Worm (Caenorhabditis elegans) whole organism, L4 larva: Measurements from ENCODE around the gene T26A8.3.

Experiments
- F26F4.8 ChIP-seq: fragments of 200-800 bp; sonication (Bioruptor generic); conservative IDR thresholded peaks from 2 replicates; pipeline ENCODE4 v1.3.6; 2022; ENCODE audit warnings: missing genetic modification characterization, missing compliant biosample characterization
- F49E8.2 ChIP-seq: sonication (generic microtip); optimal IDR thresholded peaks from 2 replicates; lab custom pipeline; 2016; ENCODE audit warnings: missing compliant biosample characterization, mild to moderate bottlenecking, missing genetic modification characterization, borderline replicate concordance
- Y105C5A.15 ChIP-seq: fragments of 200-800 bp; sonication (Bioruptor generic); IDR thresholded peaks from 2 replicates; pipeline ENCODE4 v1.3.6; 2022; ENCODE audit warnings: missing genetic modification characterization, missing compliant biosample characterization
- Y5F2A.4 ChIP-seq: fragments of 200-800 bp; sonication (Bioruptor generic); optimal IDR thresholded peaks from 2 replicates; lab custom pipeline; 2018; ENCODE audit warnings: mild to moderate bottlenecking, missing genetic modification characterization, missing compliant biosample characterization
- ama-1 ChIP-seq: fragments of 150-350 bp; optimal IDR thresholded peaks from 2 replicates; lab custom pipeline; 2014; ENCODE audit warnings: inconsistent platforms, mixed read lengths
- arid-1 ChIP-seq: fragments of 200-800 bp; sonication (Bioruptor generic); conservative IDR thresholded peaks from 2 replicates; pipeline ENCODE4 v1.3.6; 2022; ENCODE audit warnings: missing genetic modification reagents, missing genetic modification characterization, missing compliant biosample characterization
- ceh-20 ChIP-seq: fragments of 200-800 bp; sonication (Bioruptor generic); IDR thresholded peaks from 2 replicates; pipeline ENCODE4 v1.3.6; 2022; ENCODE audit warnings: missing genetic modification reagents, missing genetic modification characterization, missing compliant biosample characterization
- ceh-28 ChIP-seq: fragments of 150-350 bp; optimal IDR thresholded peaks from 2 replicates; lab custom pipeline; 2014; ENCODE audit warnings: missing biosample characterization, missing genetic modification reagents, missing genetic modification characterization
- ceh-62 ChIP-seq: sonication (generic microtip); optimal IDR thresholded peaks from 2 replicates; lab custom pipeline; 2017; ENCODE audit warnings: missing biosample characterization, missing genetic modification characterization
- daf-12 ChIP-seq: fragments of 150-350 bp; optimal IDR thresholded peaks from 2 replicates; lab custom pipeline; 2014; ENCODE audit warnings: missing biosample characterization, missing genetic modification reagents, missing genetic modification characterization
- dmd-8 ChIP-seq: fragments of 200-800 bp; sonication (Bioruptor generic); IDR thresholded peaks from 2 replicates; pipeline ENCODE4 v1.3.6; 2022; ENCODE audit warnings: missing genetic modification characterization, missing compliant biosample characterization
- dmd-9 ChIP-seq: fragments of 200-800 bp; sonication (Bioruptor generic); IDR thresholded peaks from 2 replicates; pipeline ENCODE4 v1.3.6; 2022; ENCODE audit warnings: missing genetic modification reagents, missing genetic modification characterization, missing compliant biosample characterization
- dve-1 ChIP-seq: sonication (generic microtip); optimal IDR thresholded peaks from 2 replicates; lab custom pipeline; 2017; ENCODE audit warnings: antibody characterized with exemption, mild to moderate bottlenecking, missing genetic modification characterization, missing compliant biosample characterization; ENCODE audit not compliant: insufficient read depth
- egl-27 ChIP-seq: sonication (generic microtip); optimal IDR thresholded peaks from 3 replicates; lab custom pipeline; 2017; ENCODE audit warnings: missing biosample characterization, missing genetic modification reagents, missing genetic modification characterization
- hif-1 ChIP-seq, 2 experiments: sonication (generic microtip); optimal IDR thresholded peaks; 2 replicates each; lab custom pipeline; 2016 to 2017; ENCODE audit warnings: missing compliant biosample characterization in 2 of 2, missing genetic modification characterization in 2 of 2, missing genetic modification reagents in 2 of 2, missing genotype in 2 of 2, mild to moderate bottlenecking in 1 of 2
- hlh-11 ChIP-seq: fragments of 200-800 bp; sonication (Bioruptor generic); optimal IDR thresholded peaks from 2 replicates; lab custom pipeline; 2018; ENCODE audit warnings: mild to moderate bottlenecking, missing genetic modification characterization, missing compliant biosample characterization
- hlh-30 ChIP-seq: sonication (generic microtip); optimal IDR thresholded peaks from 2 replicates; lab custom pipeline; 2017; ENCODE audit warnings: antibody characterized with exemption, mild to moderate bottlenecking, missing genetic modification characterization, missing compliant biosample characterization; ENCODE audit not compliant: insufficient read depth
- hmg-1.1 ChIP-seq: fragments of 200-800 bp; sonication (Bioruptor generic); IDR thresholded peaks from 2 replicates; pipeline ENCODE4 v1.3.6; 2022; ENCODE audit warnings: missing genetic modification reagents, missing genetic modification characterization, missing compliant biosample characterization
- lim-7 ChIP-seq: fragments of 200-800 bp; sonication (Bioruptor generic); IDR thresholded peaks from 2 replicates; pipeline ENCODE4 v1.3.6; 2022; ENCODE audit warnings: missing genetic modification characterization, missing compliant biosample characterization
- lin-13 ChIP-seq: fragments of 150-350 bp; optimal IDR thresholded peaks from 2 replicates; lab custom pipeline; 2014; ENCODE audit warnings: missing biosample characterization, missing genetic modification reagents, missing genetic modification characterization
- lin-38 ChIP-seq: fragments of 200-800 bp; sonication (Bioruptor generic); IDR thresholded peaks from 2 replicates; pipeline ENCODE4 v1.3.6; 2022; ENCODE audit warnings: missing genetic modification reagents, missing genetic modification characterization, missing compliant biosample characterization
- lin-39 ChIP-seq: fragments of 150-350 bp; optimal IDR thresholded peaks from 2 replicates; lab custom pipeline; 2014; ENCODE audit warnings: missing biosample characterization, missing genetic modification reagents, missing genetic modification characterization
- lir-3 ChIP-seq: sonication (generic microtip); optimal IDR thresholded peaks from 2 replicates; lab custom pipeline; 2016; ENCODE audit warnings: mild to moderate bottlenecking, missing genetic modification characterization, missing compliant biosample characterization
- lsy-2 ChIP-seq, 2 experiments: fragments of 150-350 bp in 1 of 2; sonication (generic microtip) in 1 of 2; optimal IDR thresholded peaks; 2 replicates each; lab custom pipeline; 2014 to 2017; ENCODE audit warnings: missing biosample characterization in 2 of 2, missing genetic modification characterization in 2 of 2
- madf-5 ChIP-seq, 2 experiments: fragments of 200-800 bp; sonication (Bioruptor generic); IDR thresholded peaks; 2 replicates each; pipeline ENCODE4 v1.3.6; 2022; ENCODE audit warnings: missing compliant biosample characterization in 2 of 2, missing genetic modification characterization in 2 of 2
- mdt-29 ChIP-seq: fragments of 200-800 bp; sonication (Bioruptor generic); IDR thresholded peaks from 2 replicates; pipeline ENCODE4 v1.3.6; 2022; ENCODE audit warnings: missing genetic modification reagents, missing genetic modification characterization, missing compliant biosample characterization
- mep-1 ChIP-seq: fragments of 150-350 bp; sonication (generic microtip); optimal IDR thresholded peaks from 3 replicates; lab custom pipeline; 2014; ENCODE audit warnings: missing biosample characterization, missing genetic modification characterization
- mxl-2 ChIP-seq: fragments of 200-800 bp; sonication (Bioruptor generic); conservative IDR thresholded peaks from 2 replicates; pipeline ENCODE4 v1.3.6; 2022; ENCODE audit warnings: missing genetic modification reagents, missing genetic modification characterization, missing compliant biosample characterization
- mxl-3 ChIP-seq: fragments of 200-800 bp; sonication (Bioruptor generic); optimal IDR thresholded peaks from 2 replicates; lab custom pipeline; 2018; ENCODE audit warnings: mild to moderate bottlenecking, missing genetic modification characterization, missing compliant biosample characterization
- nhr-11 ChIP-seq: fragments of 150-350 bp; optimal IDR thresholded peaks from 2 replicates; lab custom pipeline; 2014; ENCODE audit warnings: missing biosample characterization, missing genetic modification characterization
- nhr-111 ChIP-seq: fragments of 200-800 bp; sonication (Bioruptor generic); optimal IDR thresholded peaks from 2 replicates; lab custom pipeline; 2018; ENCODE audit warnings: mild to moderate bottlenecking, missing genetic modification characterization, missing compliant biosample characterization
- nhr-28 ChIP-seq: fragments of 150-350 bp; optimal IDR thresholded peaks from 2 replicates; lab custom pipeline; 2014; ENCODE audit warnings: missing biosample characterization, missing genetic modification characterization
- nhr-41 ChIP-seq: fragments of 200-800 bp; sonication (Bioruptor generic); IDR thresholded peaks from 2 replicates; pipeline ENCODE4 v1.3.6; 2022; ENCODE audit warnings: missing genetic modification reagents, missing genetic modification characterization, missing compliant biosample characterization
- nhr-48 ChIP-seq: sonication (generic microtip); optimal IDR thresholded peaks from 2 replicates; lab custom pipeline; 2016; ENCODE audit warnings: mild to moderate bottlenecking, missing genetic modification characterization, missing compliant biosample characterization
- nhr-6 ChIP-seq: fragments of 150-350 bp; optimal IDR thresholded peaks from 2 replicates; lab custom pipeline; 2014; ENCODE audit warnings: missing biosample characterization, missing genetic modification characterization
- nhr-76 ChIP-seq: fragments of 150-350 bp; optimal IDR thresholded peaks from 2 replicates; lab custom pipeline; 2014; ENCODE audit warnings: missing biosample characterization, missing genetic modification characterization
- pha-4 ChIP-seq, 2 experiments: fragments of 150-350 bp in 1 of 2; fragments of 200-800 bp in 1 of 2; sonication (Bioruptor generic) in 1 of 2; IDR thresholded peaks in 1 of 2; optimal IDR thresholded peaks in 1 of 2; 2 replicates each; pipeline versions ENCODE4 v1.3.6 to Lab custom; 2014 to 2022; ENCODE audit warnings: missing genetic modification characterization in 2 of 2, missing genetic modification reagents in 2 of 2, missing biosample characterization in 1 of 2, missing compliant biosample characterization in 1 of 2
- php-3 ChIP-seq: fragments of 200-800 bp; sonication (Bioruptor generic); IDR thresholded peaks from 2 replicates; pipeline ENCODE4 v1.3.6; 2022; ENCODE audit warnings: missing genetic modification reagents, missing genetic modification characterization, missing compliant biosample characterization
- skn-1 ChIP-seq: fragments of 150-350 bp; optimal IDR thresholded peaks from 2 replicates; lab custom pipeline; 2014; ENCODE audit warnings: missing biosample characterization, missing genetic modification characterization
- snpc-1.2 ChIP-seq: fragments of 200-800 bp; sonication (Bioruptor generic); IDR thresholded peaks from 2 replicates; pipeline ENCODE4 v1.3.6; 2022; ENCODE audit warnings: missing genetic modification reagents, missing genetic modification characterization, missing compliant biosample characterization
- snpc-4 ChIP-seq: fragments of 150-350 bp; optimal IDR thresholded peaks from 2 replicates; lab custom pipeline; 2014; ENCODE audit warnings: missing biosample characterization, missing genetic modification characterization
- spr-1 ChIP-seq: sonication (generic microtip); optimal IDR thresholded peaks from 2 replicates; lab custom pipeline; 2016; ENCODE audit warnings: mild to moderate bottlenecking, missing genetic modification characterization, missing compliant biosample characterization
- unc-130 ChIP-seq: sonication (generic microtip); optimal IDR thresholded peaks from 2 replicates; lab custom pipeline; 2016; ENCODE audit warnings: missing genetic modification reagents, missing genetic modification characterization, missing compliant biosample characterization
- unc-39 ChIP-seq: sonication (generic microtip); optimal IDR thresholded peaks from 2 replicates; lab custom pipeline; 2017; ENCODE audit warnings: missing biosample characterization, missing genetic modification characterization
- vab-7 ChIP-seq: fragments of 200-800 bp; sonication (Bioruptor generic); IDR thresholded peaks from 2 replicates; pipeline ENCODE4 v1.3.6; 2022; ENCODE audit warnings: missing genetic modification reagents, missing genetic modification characterization, missing compliant biosample characterization
- zag-1 ChIP-seq: fragments of 150-350 bp; optimal IDR thresholded peaks from 2 replicates; lab custom pipeline; 2014; ENCODE audit warnings: missing biosample characterization, missing genetic modification characterization
- zip-2 ChIP-seq: fragments of 150-350 bp; optimal IDR thresholded peaks from 2 replicates; lab custom pipeline; 2014; ENCODE audit warnings: missing biosample characterization, missing genetic modification characterization

The T26A8.3 gene

ce11 chrIV:8431567-8432458 is 5.4 kb upstream of the T26A8.3 start (continued):
- 0 out of 4 replicates have a peak, but pooled peaks of 1 of the 2 experiments have one; percentile 18 for TF ChIP-seq madf-5 (GFP tag; IDR thresholded peaks at IDR 0.05; lab: Robert Waterston, UW)
- TF ChIP-seq F26F4.8 (GFP tag; lab: Robert Waterston, UW), result no peak
- TF ChIP-seq hmg-1.1 (GFP tag; lab: Robert Waterston, UW), result peak; percentile 78
- peak; percentile 61 for TF ChIP-seq dve-1 (tag; lab: Kevin White, UChicago)
- TF ChIP-seq egl-27 (tag; lab: Kevin White, UChicago), result no peak
- TF ChIP-seq nhr-76 (tag; lab: Kevin White, UChicago), result no peak
- TF ChIP-seq unc-130 (GFP tag; lab: Kevin White, UChicago), result no peak
- TF ChIP-seq mep-1, result peak; percentile 58
- TF ChIP-seq lsy-2 (tag; optimal IDR thresholded peaks at IDR 0.05; lab: Kevin White, UChicago), result peak; percentile 62 to 89
- TF ChIP-seq php-3 (GFP tag; lab: Robert Waterston, UW), result peak; percentile 65
- no peak for TF ChIP-seq nhr-48 (tag; lab: Kevin White, UChicago)
- TF ChIP-seq ceh-62 (tag; lab: Kevin White, UChicago), result peak; percentile 33
- peak; percentile 96 for TF ChIP-seq ama-1 (lab: Kevin White, UChicago)
- peak; percentile 9 for TF ChIP-seq mdt-29
- peak; percentile 27 for TF ChIP-seq nhr-111 (GFP tag; lab: Kevin White, UChicago)
- TF ChIP-seq spr-1 (tag; lab: Kevin White, UChicago), result peak; percentile 49
- no peak for TF ChIP-seq F49E8.2 (tag; lab: Kevin White, UChicago)
- TF ChIP-seq skn-1 (tag; lab: Kevin White, UChicago), result no peak
- TF ChIP-seq ceh-28 (tag; lab: Kevin White, UChicago), result peak; percentile 81
- no peak for TF ChIP-seq mxl-2 (GFP tag; lab: Robert Waterston, UW)
- peak; percentile 79 for TF ChIP-seq hlh-11
- TF ChIP-seq vab-7 (GFP tag; lab: Robert Waterston, UW), result peak; percentile 49

- TF ChIP-seq dmd-8 (GFP tag; lab: Robert Waterston, UW) (0 out of 2 replicates have a peak, but pooled peaks have one; percentile 28), hif-1 (tag; optimal IDR thresholded peaks at IDR 0.05; lab: Kevin White, UChicago) (peak; percentile 26 to 60), snpc-1.2 (GFP tag; lab: Robert Waterston, UW) (peak; percentile 95), daf-12 (tag; lab: Kevin White, UChicago) (no peak), ceh-62 (tag; lab: Kevin White, UChicago) (no peak), lir-3 (tag; lab: Kevin White, UChicago) (no peak), dmd-9 (GFP tag; lab: Robert Waterston, UW) (peak; percentile 59; the same call in 1 of the 2 replicates), arid-1 (GFP tag; lab: Robert Waterston, UW) (peak; percentile 88), mdt-29 (peak; percentile 73; the same call in 1 of the 2 replicates), unc-39 (tag; lab: Kevin White, UChicago) (no peak), unc-130 (GFP tag; lab: Kevin White, UChicago) (peak; percentile 90), lin-39 (no peak), nhr-41 (no peak), ceh-20 (GFP tag; lab: Robert Waterston, UW) (peak; percentile 73; the same call in 1 of the 2 replicates), Y5F2A.4 (GFP tag; lab: Kevin White, UChicago) (no peak), nhr-48 (tag; lab: Kevin White, UChicago) (peak; percentile 78), mxl-3 (GFP tag; lab: Kevin White, UChicago) (peak; percentile 82), nhr-28 (tag; lab: Kevin White, UChicago) (peak; percentile 88), lin-13 (GFP tag; lab: Kevin White, UChicago) (peak; percentile 78), zag-1 (tag; lab: Kevin White, UChicago) (no peak), hlh-30 (tag; lab: Kevin White, UChicago) (peak; percentile 72), nhr-6 (tag; lab: Kevin White, UChicago) (peak; percentile 2), lin-38 (peak; percentile 81), pha-4 (GFP tag; IDR thresholded peaks at IDR 0.05; lab: Robert Waterston, UW) (peak; percentile 78), pha-4 (tag; optimal IDR thresholded peaks at IDR 0.05; lab: Kevin White, UChicago) (no peak), snpc-4 (tag; lab: Kevin White, UChicago) (peak; percentile 94), Y105C5A.15 (0 out of 2 replicates have a peak, but pooled peaks have one; percentile 52), zip-2 (peak; percentile 22), nhr-11 (tag; lab: Kevin White, UChicago) (peak; percentile 69), lim-7 (GFP tag; lab: Robert Waterston, UW) (peak; percentile 68)
These were observed 2.1 kb upstream of the T26A8.3 start for ce11 chrIV:8428492-8428891.
